Worm (Caenorhabditis elegans) whole organism, late embryonic: Measurements from ENCODE around the gene clec-36.

Experiments used
- C08G9.2 ChIP-seq: sonication (generic microtip); optimal IDR thresholded peaks from 2 replicates; lab custom pipeline; 2016; ENCODE audit warnings: mild to moderate bottlenecking, missing genetic modification characterization, moderate library complexity, missing compliant biosample characterization
- ceh-22 ChIP-seq: sonication (generic microtip); optimal IDR thresholded peaks from 2 replicates; lab custom pipeline; 2017; ENCODE audit warnings: missing biosample characterization, missing genetic modification characterization
- ceh-30 ChIP-seq: fragments of 150-350 bp; optimal IDR thresholded peaks from 2 replicates; lab custom pipeline; 2014; ENCODE audit warnings: missing biosample characterization, missing genetic modification characterization
- ceh-34 ChIP-seq: sonication (generic microtip); optimal IDR thresholded peaks from 2 replicates; lab custom pipeline; 2016; ENCODE audit warnings: mild to moderate bottlenecking, missing genetic modification characterization, missing compliant biosample characterization
- pha-4 ChIP-seq: fragments of 150-350 bp; optimal IDR thresholded peaks from 2 replicates; lab custom pipeline; 2018; ENCODE audit warnings: missing biosample characterization, missing genetic modification reagents, missing genetic modification characterization

ce11 chrV:16882260-16882918, 34.0 kb upstream of the clec-36 start, which contains the start of the genes F09C6.11 and F09C6.12:
- TF ChIP-seq ceh-30 (tag; lab: Kevin White, UChicago): no peak
- no peak for TF ChIP-seq C08G9.2 (tag; lab: Kevin White, UChicago)
- no peak for TF ChIP-seq ceh-22 (tag; lab: Kevin White, UChicago)
- no peak for TF ChIP-seq pha-4 (tag; lab: Kevin White, UChicago)
- no peak for TF ChIP-seq ceh-34 (tag; lab: Kevin White, UChicago)
